Worm (Caenorhabditis elegans) whole organism, mixed stage, embryonic: Measurements from ENCODE around the gene fbxb-64.

ENCODE experiments used
- elt-1 ChIP-seq: sonication (generic microtip); optimal IDR thresholded peaks from 2 replicates; lab custom pipeline; 2017; ENCODE audit warnings: missing genetic modification characterization, mild to moderate bottlenecking, missing compliant biosample characterization, antibody characterized with exemption, moderate library complexity, borderline replicate concordance; ENCODE audit not compliant: insufficient read depth
- lin-13 ChIP-seq: fragments of 150-350 bp; optimal IDR thresholded peaks from 2 replicates; lab custom pipeline; 2014; ENCODE audit warnings: missing biosample characterization, missing genetic modification characterization
- mep-1 ChIP-seq: fragments of 150-350 bp; optimal IDR thresholded peaks from 2 replicates; lab custom pipeline; 2017; ENCODE audit warnings: missing biosample characterization, missing genetic modification reagents, missing genetic modification characterization, inconsistent platforms

DNA sequence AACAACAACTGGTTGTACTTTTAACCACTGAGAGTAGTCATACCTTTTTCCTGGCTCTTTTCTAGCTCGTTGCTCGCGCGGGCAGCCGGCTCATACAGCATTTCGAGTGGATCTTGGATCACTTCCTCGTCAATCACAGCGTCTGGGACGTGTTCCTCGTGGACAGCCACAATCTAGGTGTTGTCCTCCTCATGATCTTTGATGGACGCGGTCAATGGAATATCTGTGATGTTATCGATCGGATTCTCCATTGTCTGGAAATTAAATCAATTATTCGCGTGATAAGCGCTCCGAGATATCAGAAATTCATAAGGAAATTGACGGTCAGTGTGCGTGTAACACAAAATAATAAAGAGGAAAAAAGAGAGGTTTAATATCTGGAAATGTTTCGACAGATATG lies 33.2 kb upstream of the fbxb-64 start, which contains the start of gene F21D9.8:
- TF ChIP-seq elt-1 (tag; lab: Kevin White, UChicago) (no peak), lin-13 (tag; lab: Kevin White, UChicago) (no peak), mep-1 (tag; lab: Kevin White, UChicago) (no peak)
